Fruit fly (Drosophila melanogaster): ENCODE data around the gene Cpr92F.

The Cpr92F gene

DNA sequence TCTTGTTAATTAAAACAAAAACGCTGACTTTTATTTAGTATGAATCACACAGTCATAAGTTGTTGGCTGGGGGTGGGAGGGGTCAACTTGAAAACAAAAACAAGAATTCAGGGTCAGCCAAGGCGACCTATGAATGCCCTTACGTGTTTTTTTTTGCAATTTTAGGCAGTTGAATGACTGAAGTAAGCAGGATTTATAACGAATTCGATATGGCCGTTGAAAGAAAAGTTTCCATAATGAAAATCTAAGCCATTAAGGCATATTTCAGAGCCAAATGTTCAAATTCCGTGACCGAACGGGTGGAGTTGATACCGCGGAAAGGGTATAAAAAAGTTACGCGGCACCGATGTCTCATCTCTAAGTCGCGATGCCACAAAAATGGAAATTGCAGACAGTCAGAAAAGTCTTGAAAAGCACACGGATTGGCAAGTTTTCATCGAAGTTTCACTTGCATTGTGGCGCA, 35.4 kb upstream of the Cpr92F start (continued):
- 0 out of 2 replicates have a peak, but pooled peaks have one; percentile 13 for TF ChIP-seq dimm (GFP tag; IDR thresholded peaks at IDR 0.05)
- TF ChIP-seq CG18764 (GFP tag; optimal IDR thresholded peaks at IDR 0.05): no peak
- TF ChIP-seq CG8478 (optimal IDR thresholded peaks at IDR 0.05): no peak
- peak; percentile 65; the same call in 2 of the 3 replicates for TF ChIP-seq ci (GFP tag; IDR thresholded peaks at IDR 0.05)
- no peak for TF ChIP-seq h (optimal IDR thresholded peaks at IDR 0.05)
- TF ChIP-seq CG7556 (GFP tag; optimal IDR thresholded peaks at IDR 0.05): peak; percentile 20
- TF ChIP-seq Xbp1 (GFP tag; optimal IDR thresholded peaks at IDR 0.05): peak; percentile 84
- no peak for TF ChIP-seq ab (GFP tag; optimal IDR thresholded peaks at IDR 0.05)
- peak; percentile 84 for TF ChIP-seq Aef1 (GFP tag; IDR thresholded peaks at IDR 0.05)
- TF ChIP-seq twi (tag; optimal IDR thresholded peaks at IDR 0.05): no peak
- TF ChIP-seq Pdp1 (GFP tag; optimal IDR thresholded peaks at IDR 0.05): peak; percentile 75 to 90
- no peak for TF ChIP-seq CG4282 (GFP tag; optimal IDR thresholded peaks at IDR 0.05)
- no peak for TF ChIP-seq exex (tag; optimal IDR thresholded peaks at IDR 0.05)
- TF ChIP-seq C15 (GFP tag; IDR thresholded peaks at IDR 0.05): no peak
- TF ChIP-seq CG30403 (GFP tag; optimal IDR thresholded peaks at IDR 0.05): peak; percentile 79
- no peak for TF ChIP-seq yki (optimal IDR thresholded peaks at IDR 0.05)
- TF ChIP-seq rib (GFP tag; IDR thresholded peaks at IDR 0.05): peak; percentile 49; the same call in 1 of the 2 replicates
- peak; percentile 39 for TF ChIP-seq CG9876 (GFP tag; optimal IDR thresholded peaks at IDR 0.05)
- no peak for TF ChIP-seq gcm (GFP tag; optimal IDR thresholded peaks at IDR 0.05)
- TF ChIP-seq Sry-δ (GFP tag; optimal IDR thresholded peaks at IDR 0.05): peak; percentile 64
- TF ChIP-seq p53 (GFP tag; optimal IDR thresholded peaks at IDR 0.05): peak; percentile 27
- no peak for TF ChIP-seq CG3065 (GFP tag; optimal IDR thresholded peaks at IDR 0.05)
- peak; percentile 64 for TF ChIP-seq CG12155 (GFP tag; optimal IDR thresholded peaks at IDR 0.05)
- peak; percentile 48 for TF ChIP-seq E2f2 (GFP tag; IDR thresholded peaks at IDR 0.05)
- TF ChIP-seq slp2 (GFP tag; optimal IDR thresholded peaks at IDR 0.05): peak; percentile 64
- TF ChIP-seq GATAe (GFP tag; conservative IDR thresholded peaks at IDR 0.05): no peak
- no peak for TF ChIP-seq Poxn (GFP tag; IDR thresholded peaks at IDR 0.05)
- no peak for TF ChIP-seq insv (GFP tag; optimal IDR thresholded peaks at IDR 0.05)
- TF ChIP-seq amos (GFP tag; IDR thresholded peaks at IDR 0.05; ENCODE audit: partially characterized antibody): no peak
- TF ChIP-seq CG6175 (GFP tag; IDR thresholded peaks at IDR 0.05): no peak
- peak; percentile 66 for TF ChIP-seq CG10979 (tag; optimal IDR thresholded peaks at IDR 0.05)
- TF ChIP-seq CG4360 (GFP tag; IDR thresholded peaks at IDR 0.05): peak; percentile 34; the same call in 1 of the 2 replicates
- TF ChIP-seq Ravus (GFP tag; IDR thresholded peaks at IDR 0.05): peak; percentile 21
- peak; percentile 59 for TF ChIP-seq CG11247 (GFP tag; IDR thresholded peaks at IDR 0.05)
- TF ChIP-seq hth (optimal IDR thresholded peaks at IDR 0.05): no peak
- TF ChIP-seq CG9215 (GFP tag; IDR thresholded peaks at IDR 0.05): peak; percentile 61
- TF ChIP-seq chn (GFP tag; optimal IDR thresholded peaks at IDR 0.05): peak; percentile 66
- peak in 1 of 3 experiments; percentile 10 for TF ChIP-seq Stat92E (GFP tag; optimal IDR thresholded peaks at IDR 0.05)
- TF ChIP-seq Kr (GFP tag; optimal IDR thresholded peaks at IDR 0.05): peak; percentile 14
- peak; percentile 66 for TF ChIP-seq Hr3 (GFP tag; optimal IDR thresholded peaks at IDR 0.05)
- TF ChIP-seq YL-1 (GFP tag; optimal IDR thresholded peaks at IDR 0.05): peak; percentile 64
- no peak for TF ChIP-seq CG7745 (tag; optimal IDR thresholded peaks at IDR 0.05)
- no peak for TF ChIP-seq fd102C (GFP tag; optimal IDR thresholded peaks at IDR 0.05)
- peak; percentile 78 for TF ChIP-seq CG8944 (GFP tag; optimal IDR thresholded peaks at IDR 0.05)
- peak; percentile 73 for TF ChIP-seq HLH54F (GFP tag; optimal IDR thresholded peaks at IDR 0.05)
- no peak for TF ChIP-seq zf30C (GFP tag; optimal IDR thresholded peaks at IDR 0.05)
- peak; percentile 46; the same call in 1 of the 2 replicates for TF ChIP-seq chm (GFP tag; IDR thresholded peaks at IDR 0.05)
- no peak for TF ChIP-seq CG3838 (GFP tag; optimal IDR thresholded peaks at IDR 0.05)
- no peak for TF ChIP-seq NfI (GFP tag; optimal IDR thresholded peaks at IDR 0.05)
- TF ChIP-seq inv (GFP tag; IDR thresholded peaks at IDR 0.05; ENCODE audit: partially characterized antibody): no peak
- 0 out of 2 replicates have a peak, but pooled peaks have one; percentile 12 for TF ChIP-seq ap (GFP tag; IDR thresholded peaks at IDR 0.05)
- no peak for TF ChIP-seq CG13894 (tag; optimal IDR thresholded peaks at IDR 0.05)
- peak; percentile 71 for TF ChIP-seq CG14441 (GFP tag; IDR thresholded peaks at IDR 0.05)
